Worm (Caenorhabditis elegans) whole organism, early embryonic: ENCODE data around the gene R06F6.14.

Experiments
- B0310.2 ChIP-seq: sonication (generic microtip); optimal IDR thresholded peaks from 2 replicates; lab custom pipeline; 2016; ENCODE audit warnings: mild to moderate bottlenecking, missing genetic modification characterization, missing compliant biosample characterization
- ama-1 ChIP-seq: fragments of 150-350 bp; optimal IDR thresholded peaks from 2 replicates; lab custom pipeline; 2014
- ceh-36 ChIP-seq: sonication (generic microtip); optimal IDR thresholded peaks from 2 replicates; lab custom pipeline; 2016; ENCODE audit warnings: missing genetic modification characterization, inconsistent platforms, missing compliant biosample characterization
- ets-7 ChIP-seq: sonication (generic microtip); optimal IDR thresholded peaks from 2 replicates; lab custom pipeline; 2016; ENCODE audit warnings: missing genotype, missing genetic modification characterization, missing compliant biosample characterization
- flt-1 ChIP-seq: fragments of 200-800 bp; sonication (Bioruptor generic); IDR thresholded peaks from 2 replicates; pipeline ENCODE4 v1.3.6; 2022; ENCODE audit warnings: missing genetic modification characterization, missing compliant biosample characterization
- hnd-1 ChIP-seq: sonication (generic microtip); optimal IDR thresholded peaks from 2 replicates; lab custom pipeline; 2016; ENCODE audit warnings: missing genetic modification characterization, missing compliant biosample characterization
- scrt-1 ChIP-seq: fragments of 200-800 bp; sonication (Bioruptor generic); IDR thresholded peaks from 2 replicates; pipeline ENCODE4 v1.3.6; 2022; ENCODE audit warnings: missing genetic modification characterization, missing compliant biosample characterization
- tra-4 ChIP-seq: sonication (generic microtip); optimal IDR thresholded peaks from 2 replicates; lab custom pipeline; 2017; ENCODE audit warnings: missing genetic modification characterization, missing compliant biosample characterization

DNA sequence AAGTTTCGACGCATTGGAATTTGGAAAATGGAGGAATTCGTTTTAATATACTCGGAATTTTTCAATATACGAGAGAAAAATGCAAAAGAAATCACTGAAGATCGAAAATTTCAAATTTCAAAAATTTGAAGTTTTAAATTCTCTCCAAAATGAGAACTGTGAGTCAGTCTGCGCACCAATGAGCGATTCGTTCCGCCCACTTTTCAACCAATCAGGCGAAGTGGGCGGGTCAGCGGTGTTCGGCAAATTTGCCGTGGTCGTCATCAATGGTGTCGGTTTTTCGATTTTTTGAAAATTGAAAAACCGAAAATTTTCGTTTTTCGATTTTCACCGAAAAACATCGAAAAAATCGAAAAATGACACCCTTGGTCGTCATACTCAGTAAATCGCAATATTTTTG is 29.5 kb downstream of the R06F6.14 start:
- TF ChIP-seq ama-1 (lab: Kevin White, UChicago) (no peak), tra-4 (no peak), ceh-36 (tag; lab: Kevin White, UChicago) (no peak), ets-7 (tag; lab: Kevin White, UChicago) (no peak), hnd-1 (tag; lab: Kevin White, UChicago) (no peak), flt-1 (GFP tag; lab: Robert Waterston, UW) (no peak), scrt-1 (GFP tag; lab: Robert Waterston, UW) (no peak), B0310.2 (no peak)
